Fruit fly (Drosophila melanogaster): ENCODE results near the gene CG18179.

DNA sequence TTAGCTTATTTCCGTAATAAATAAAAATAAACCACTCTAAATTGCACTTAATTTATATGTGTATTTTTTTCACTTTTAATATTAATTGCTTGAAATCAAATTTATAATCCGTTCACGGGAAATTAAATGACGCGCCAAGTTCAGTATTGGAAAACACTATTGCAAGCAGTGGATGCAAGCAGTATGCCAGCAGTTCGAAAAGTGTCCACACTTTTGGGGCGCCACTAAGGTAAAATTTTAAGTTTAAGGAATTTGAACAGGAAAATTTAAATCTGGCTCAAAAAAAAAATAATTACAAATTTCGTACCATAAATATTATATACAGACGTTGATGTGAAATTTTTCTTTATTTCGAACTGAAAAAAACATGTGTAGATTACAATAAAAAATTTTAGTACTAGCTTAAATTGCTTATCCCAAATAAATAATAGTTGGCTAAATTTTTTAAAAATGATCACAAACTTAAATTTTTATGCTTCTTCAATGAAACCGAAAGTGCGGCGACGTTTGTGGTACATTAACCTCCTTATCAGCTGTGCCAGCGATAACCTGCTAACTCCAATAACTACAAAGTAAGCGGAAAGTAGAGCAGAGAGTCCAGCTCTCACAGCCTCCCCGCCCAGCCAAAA lies 25.0 kb upstream of the CG18179 start:
- no peak for TF ChIP-seq usp (GFP tag; optimal IDR thresholded peaks at IDR 0.05)
- TF ChIP-seq Dll (optimal IDR thresholded peaks at IDR 0.05): no peak
- no peak for TF ChIP-seq psq (optimal IDR thresholded peaks at IDR 0.05)
